Worm (Caenorhabditis elegans) whole organism, L1 larva: Measurements from ENCODE around the gene F26A1.8.

ENCODE experiments used
- elt-3 ChIP-seq, 6 experiments: fragments of 150-350 bp in 1 of 6; sonication (generic microtip); optimal IDR thresholded peaks; 2 replicates each; lab custom pipeline; 2017 to 2018; ENCODE audit warnings: missing biosample characterization in 6 of 6, missing genetic modification characterization in 6 of 6, inconsistent platforms in 1 of 6
- fkh-10 ChIP-seq: sonication (generic microtip); optimal IDR thresholded peaks from 2 replicates; lab custom pipeline; 2017; ENCODE audit warnings: missing biosample characterization, missing genetic modification reagents, missing genetic modification characterization

- no peak for TF ChIP-seq fkh-10 (GFP tag; lab: Kevin White, UChicago)
- TF ChIP-seq elt-3 (tag; optimal IDR thresholded peaks at IDR 0.05; lab: Kevin White, UChicago), result no peak
These were observed 42.2 kb downstream of the F26A1.8 start, which contains the start of gene B0393.9 for ce11 chrIII:4779855-4780254.
